Fruit fly (Drosophila melanogaster): ENCODE measurements around the gene CG3909.
A peak's percentile ranks its signal among the peaks of the same experiment; 100 is the strongest.

The CG3909 gene

DNA sequence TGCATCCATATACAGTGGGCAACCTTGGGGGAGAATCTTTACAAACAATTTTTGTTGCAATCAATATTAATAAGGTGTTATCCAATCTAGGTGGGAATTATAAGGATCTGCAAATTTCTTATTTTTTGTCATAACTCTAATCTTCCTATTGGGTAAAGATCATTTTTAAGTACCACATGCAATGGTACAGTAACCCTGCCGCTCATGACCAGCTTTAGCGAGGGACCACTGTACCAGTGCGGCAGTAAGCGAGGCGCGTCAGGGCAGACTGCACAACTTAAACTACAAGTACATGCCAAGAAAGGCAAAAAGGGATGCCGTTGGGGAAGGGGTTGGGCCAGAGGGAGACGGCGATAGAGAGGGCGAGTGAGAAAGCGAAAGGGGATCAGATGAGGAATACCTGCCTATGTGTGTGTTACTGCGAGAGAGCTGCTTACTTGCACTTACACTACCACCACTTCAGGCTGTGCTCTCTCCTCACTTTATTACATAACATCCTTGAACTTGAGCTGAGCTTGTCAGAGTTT, 39.5 kb downstream of the CG3909 start:
- TF ChIP-seq D1 (tag; optimal IDR thresholded peaks at IDR 0.05) = peak; percentile 81
- 0 out of 2 replicates have a peak, but pooled peaks have one; percentile 20 for TF ChIP-seq CG12605 (GFP tag; IDR thresholded peaks at IDR 0.05)
- peak; percentile 83 for TF ChIP-seq CG4496 (GFP tag; IDR thresholded peaks at IDR 0.05)
- TF ChIP-seq CG32121 (GFP tag; IDR thresholded peaks at IDR 0.05) = no peak
- TF ChIP-seq Pif1B (GFP tag; optimal IDR thresholded peaks at IDR 0.05) = peak; percentile 73
- TF ChIP-seq CG13204 (GFP tag; optimal IDR thresholded peaks at IDR 0.05) = peak; percentile 78
- peak; percentile 31; the same call in 1 of the 2 replicates for TF ChIP-seq Ets98B (GFP tag; IDR thresholded peaks at IDR 0.05)
- TF ChIP-seq CG8159 (tag; optimal IDR thresholded peaks at IDR 0.05) = peak; percentile 94
- TF ChIP-seq CG34367 (tag; optimal IDR thresholded peaks at IDR 0.05) = peak; percentile 90
- peak; percentile 87 for TF ChIP-seq gl (tag; optimal IDR thresholded peaks at IDR 0.05)
- TF ChIP-seq CG15710 (tag; optimal IDR thresholded peaks at IDR 0.05) = peak; percentile 93
- peak; percentile 59 for TF ChIP-seq Snoo (tag; optimal IDR thresholded peaks at IDR 0.05)
- TF ChIP-seq CG17806 (tag; optimal IDR thresholded peaks at IDR 0.05) = peak; percentile 90
- peak; percentile 66 for TF ChIP-seq CG14655 (GFP tag; optimal IDR thresholded peaks at IDR 0.05)
- no peak for TF ChIP-seq CG10348 (GFP tag; IDR thresholded peaks at IDR 0.05)
- TF ChIP-seq CG9948 (tag; optimal IDR thresholded peaks at IDR 0.05) = peak; percentile 94
- TF ChIP-seq fd96Ca (GFP tag; IDR thresholded peaks at IDR 0.05) = peak; percentile 82
- peak; percentile 79 for TF ChIP-seq Pif1A (GFP tag; optimal IDR thresholded peaks at IDR 0.05)
- TF ChIP-seq EcR (GFP tag; optimal IDR thresholded peaks at IDR 0.05) = peak; percentile 37
- TF ChIP-seq rn (GFP tag; IDR thresholded peaks at IDR 0.05) = peak; percentile 37; the same call in 1 of the 2 replicates
- peak; percentile 54 for TF ChIP-seq CG8301 (tag; optimal IDR thresholded peaks at IDR 0.05)

DNA sequence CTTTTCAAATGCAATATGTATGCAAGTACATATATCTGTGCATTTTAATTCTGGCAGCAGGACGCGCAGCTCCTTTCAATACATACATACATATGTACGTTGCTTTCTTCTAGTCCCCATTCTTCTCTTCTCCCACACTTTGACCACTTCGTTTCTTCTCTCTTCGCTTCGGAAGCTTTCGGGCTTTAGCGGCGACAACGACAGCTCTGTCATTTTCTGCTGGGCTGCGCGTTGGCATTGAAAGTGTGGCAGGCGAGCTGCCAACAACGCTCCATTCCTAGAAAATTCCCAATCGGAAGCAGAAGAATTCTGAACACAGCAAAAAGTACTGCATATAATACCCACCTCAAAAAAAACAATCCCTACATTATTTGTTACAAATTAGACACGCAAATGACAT, 40.0 kb downstream of the CG3909 start:
- TF ChIP-seq D1 (tag; optimal IDR thresholded peaks at IDR 0.05) = no peak
- TF ChIP-seq CG4496 (GFP tag; IDR thresholded peaks at IDR 0.05) = peak; percentile 30; the same call in 1 of the 3 replicates

DNA sequence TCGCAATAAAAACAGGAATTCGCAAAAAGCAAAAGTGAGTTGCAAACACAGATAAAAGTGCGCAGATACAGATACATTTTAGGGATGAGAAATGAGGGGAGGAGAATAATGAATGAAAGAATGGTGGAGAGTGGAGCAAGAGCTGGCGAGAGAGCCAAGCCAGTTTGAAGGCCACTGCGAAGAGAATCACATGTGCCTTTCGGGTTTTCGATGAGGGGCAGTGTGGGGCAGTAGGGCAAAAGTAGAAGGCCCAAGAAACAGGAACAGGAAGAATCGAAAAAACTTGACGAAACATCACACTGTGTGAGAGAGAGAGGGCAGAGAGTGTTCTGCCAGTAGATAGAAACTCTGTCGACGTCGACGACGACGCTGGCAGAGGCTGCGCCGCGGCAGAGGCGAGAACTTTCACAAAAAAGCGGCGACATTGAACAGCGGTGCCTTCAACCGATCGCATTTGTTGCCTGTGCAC, 41.1 kb downstream of the CG3909 start:
- TF ChIP-seq CG14655 (GFP tag; optimal IDR thresholded peaks at IDR 0.05) = no peak
- TF ChIP-seq CG32121 (GFP tag; IDR thresholded peaks at IDR 0.05) = no peak
- no peak for TF ChIP-seq CG34367 (tag; optimal IDR thresholded peaks at IDR 0.05)
- TF ChIP-seq CG8301 (tag; optimal IDR thresholded peaks at IDR 0.05) = no peak
- peak; percentile 82 for TF ChIP-seq EcR (GFP tag; optimal IDR thresholded peaks at IDR 0.05)
- no peak for TF ChIP-seq rn (GFP tag; IDR thresholded peaks at IDR 0.05)
- TF ChIP-seq CG17806 (tag; optimal IDR thresholded peaks at IDR 0.05) = no peak
- TF ChIP-seq CG15710 (tag; optimal IDR thresholded peaks at IDR 0.05) = peak; percentile 20
- TF ChIP-seq Pif1B (GFP tag; optimal IDR thresholded peaks at IDR 0.05) = no peak
- TF ChIP-seq CG9948 (tag; optimal IDR thresholded peaks at IDR 0.05) = no peak
- TF ChIP-seq CG10348 (GFP tag; IDR thresholded peaks at IDR 0.05) = no peak
- TF ChIP-seq CG8159 (tag; optimal IDR thresholded peaks at IDR 0.05) = peak; percentile 5
- TF ChIP-seq CG13204 (GFP tag; optimal IDR thresholded peaks at IDR 0.05) = peak; percentile 24
- TF ChIP-seq fd96Ca (GFP tag; IDR thresholded peaks at IDR 0.05) = no peak
- TF ChIP-seq D1 (tag; optimal IDR thresholded peaks at IDR 0.05) = no peak
- no peak for TF ChIP-seq Pif1A (GFP tag; optimal IDR thresholded peaks at IDR 0.05)
- TF ChIP-seq Snoo (tag; optimal IDR thresholded peaks at IDR 0.05) = no peak
- TF ChIP-seq CG12605 (GFP tag; IDR thresholded peaks at IDR 0.05) = peak; percentile 19; the same call in 1 of the 2 replicates
- no peak for TF ChIP-seq Ets98B (GFP tag; IDR thresholded peaks at IDR 0.05)
- 0 out of 3 replicates have a peak, but pooled peaks have one; percentile 18 for TF ChIP-seq CG4496 (GFP tag; IDR thresholded peaks at IDR 0.05)
- peak; percentile 20 for TF ChIP-seq gl (tag; optimal IDR thresholded peaks at IDR 0.05)

DNA sequence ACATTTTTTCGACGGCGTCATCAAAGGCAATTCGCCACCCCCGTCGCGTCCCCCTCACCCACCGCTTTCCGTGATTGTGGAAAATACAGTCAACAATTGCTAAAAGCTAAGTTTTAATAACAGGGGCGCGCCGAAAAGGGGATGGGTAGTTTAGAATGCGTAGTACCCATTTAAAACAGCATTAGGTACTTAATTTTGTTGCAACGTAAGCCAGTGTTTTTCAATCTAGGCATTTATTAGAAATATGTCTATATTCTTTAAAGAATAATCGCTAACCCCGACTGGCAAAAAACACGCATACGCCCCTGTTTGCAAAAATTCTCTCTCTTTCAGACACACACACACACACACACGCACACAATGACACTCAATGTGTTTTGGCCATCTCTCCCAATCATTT, 41.8 kb downstream of the CG3909 start:
- TF ChIP-seq Pif1A (GFP tag; optimal IDR thresholded peaks at IDR 0.05) (peak; percentile 27), gl (tag; optimal IDR thresholded peaks at IDR 0.05) (no peak), fd96Ca (GFP tag; IDR thresholded peaks at IDR 0.05) (peak; percentile 69; the same call in 2 of the 3 replicates), Snoo (tag; optimal IDR thresholded peaks at IDR 0.05) (peak; percentile 75), CG15710 (tag; optimal IDR thresholded peaks at IDR 0.05) (peak; percentile 57), rn (GFP tag; IDR thresholded peaks at IDR 0.05) (0 out of 2 replicates have a peak, but pooled peaks have one; percentile 14), CG8159 (tag; optimal IDR thresholded peaks at IDR 0.05) (peak; percentile 41), CG14655 (GFP tag; optimal IDR thresholded peaks at IDR 0.05) (peak; percentile 37), CG34367 (tag; optimal IDR thresholded peaks at IDR 0.05) (peak; percentile 46), Ets98B (GFP tag; IDR thresholded peaks at IDR 0.05) (0 out of 2 replicates have a peak, but pooled peaks have one; percentile 34), CG17806 (tag; optimal IDR thresholded peaks at IDR 0.05) (peak; percentile 54), CG4496 (GFP tag; IDR thresholded peaks at IDR 0.05) (peak; percentile 75), CG32121 (GFP tag; IDR thresholded peaks at IDR 0.05) (peak; percentile 39; the same call in 1 of the 2 replicates), Pif1B (GFP tag; optimal IDR thresholded peaks at IDR 0.05) (no peak), CG8301 (tag; optimal IDR thresholded peaks at IDR 0.05) (peak; percentile 7), CG9948 (tag; optimal IDR thresholded peaks at IDR 0.05) (peak; percentile 40), CG12605 (GFP tag; IDR thresholded peaks at IDR 0.05) (no peak), D1 (tag; optimal IDR thresholded peaks at IDR 0.05) (no peak), EcR (GFP tag; optimal IDR thresholded peaks at IDR 0.05) (no peak), CG13204 (GFP tag; optimal IDR thresholded peaks at IDR 0.05) (no peak), CG10348 (GFP tag; IDR thresholded peaks at IDR 0.05) (no peak)

dm6 chr3R:10086222-10086621, 43.2 kb downstream of the CG3909 start:
- TF ChIP-seq Pif1B (GFP tag; optimal IDR thresholded peaks at IDR 0.05) (no peak), EcR (GFP tag; optimal IDR thresholded peaks at IDR 0.05) (no peak), fd96Ca (GFP tag; IDR thresholded peaks at IDR 0.05) (no peak), CG14655 (GFP tag; optimal IDR thresholded peaks at IDR 0.05) (no peak), CG8301 (tag; optimal IDR thresholded peaks at IDR 0.05) (no peak), Snoo (tag; optimal IDR thresholded peaks at IDR 0.05) (no peak), gl (tag; optimal IDR thresholded peaks at IDR 0.05) (no peak), CG4496 (GFP tag; IDR thresholded peaks at IDR 0.05) (no peak), CG8159 (tag; optimal IDR thresholded peaks at IDR 0.05) (no peak), CG13204 (GFP tag; optimal IDR thresholded peaks at IDR 0.05) (no peak), CG34367 (tag; optimal IDR thresholded peaks at IDR 0.05) (no peak), CG17806 (tag; optimal IDR thresholded peaks at IDR 0.05) (no peak)

All from whole organism, pupa.